Worm (Caenorhabditis elegans) whole organism, L4/young adult: ENCODE data around the gene F57B9.1.

Experiments used
- W03F9.2 ChIP-seq: fragments of 150-350 bp; optimal IDR thresholded peaks from 2 replicates; lab custom pipeline; 2014; ENCODE audit warnings: missing biosample characterization, missing genetic modification characterization
- dao-5 ChIP-seq: sonication (generic microtip); optimal IDR thresholded peaks from 2 replicates; lab custom pipeline; 2016; ENCODE audit warnings: missing genotype, missing genetic modification characterization, moderate library complexity, missing compliant biosample characterization

ce11 chrIII:6993179-6993578 is 31.3 kb downstream of the F57B9.1 start:
- TF ChIP-seq W03F9.2 (tag; lab: Kevin White, UChicago) (no peak), dao-5 (tag; lab: Kevin White, UChicago) (no peak)
